Fruit fly (Drosophila melanogaster) whole organism, embryonic: ENCODE data around the gene Adat1.

ENCODE experiments used
- Awh ChIP-seq: fragments of 200-800 bp; sonication (Bioruptor generic); IDR thresholded peaks from 2 replicates; pipeline ENCODE4, ENCODE4 v1.3.6; 2022; ENCODE audit warnings: missing biosample characterization, missing genetic modification characterization
- CG10543 ChIP-seq: fragments of 200-800 bp; sonication (Bioruptor generic); optimal IDR thresholded peaks from 3 replicates; lab custom pipeline; 2017; ENCODE audit warnings: missing biosample characterization, mild to moderate bottlenecking, missing genetic modification characterization, moderate library complexity
- CG11456 ChIP-seq: fragments of 200-800 bp; sonication (Bioruptor generic); IDR thresholded peaks from 3 replicates; pipeline ENCODE4 v1.3.6; 2022; ENCODE audit warnings: missing biosample characterization, missing genetic modification characterization
- CG12769 ChIP-seq: fragments of 200-800 bp; sonication (Bioruptor generic); optimal IDR thresholded peaks from 2 replicates; lab custom pipeline; 2019; ENCODE audit warnings: missing biosample characterization, mild to moderate bottlenecking, missing genetic modification characterization, moderate library complexity
- CG13775 ChIP-seq: fragments of 200-800 bp; sonication (Bioruptor generic); optimal IDR thresholded peaks from 3 replicates; lab custom pipeline; 2017; ENCODE audit warnings: missing biosample characterization, mild to moderate bottlenecking, missing genetic modification characterization
- CG13894 ChIP-seq: fragments of 200-800 bp; sonication (Bioruptor generic); optimal IDR thresholded peaks from 3 replicates; lab custom pipeline; 2018; ENCODE audit warnings: missing biosample characterization, mild to moderate bottlenecking, missing genetic modification characterization, moderate library complexity
- CG2199 ChIP-seq: fragments of 200-800 bp; sonication (Bioruptor generic); IDR thresholded peaks from 3 replicates; pipeline ENCODE4 v1.3.6; 2022; ENCODE audit warnings: missing biosample characterization, missing genetic modification characterization
- CG30020 ChIP-seq: fragments of 200-800 bp; optimal IDR thresholded peaks from 2 replicates; lab custom pipeline; 2019; ENCODE audit warnings: missing biosample characterization, mild to moderate bottlenecking, missing genetic modification characterization, moderate library complexity
- CG30403 ChIP-seq: fragments of 200-800 bp; sonication (Bioruptor generic); optimal IDR thresholded peaks from 3 replicates; lab custom pipeline; 2016; ENCODE audit warnings: missing biosample characterization, missing genetic modification characterization
- CG8765 ChIP-seq: fragments of 200-800 bp; sonication (Bioruptor generic); IDR thresholded peaks from 2 replicates; pipeline ENCODE4 v1.3.6; 2022; ENCODE audit warnings: missing biosample characterization, missing genetic modification characterization
- Dbx ChIP-seq: fragments of 200-800 bp; sonication (Bioruptor generic); IDR thresholded peaks from 3 replicates; pipeline ENCODE4 v1.3.6; 2022; ENCODE audit warnings: missing biosample characterization, missing genetic modification characterization
- Deaf1 ChIP-seq: fragments of 200-800 bp; optimal IDR thresholded peaks from 3 replicates; lab custom pipeline; 2019; ENCODE audit warnings: missing biosample characterization, mild to moderate bottlenecking, missing genetic modification characterization, moderate library complexity
- Doc2 ChIP-seq: fragments of 200-800 bp; sonication (Bioruptor generic); IDR thresholded peaks from 2 replicates; pipeline ENCODE4 v1.3.6; 2022; ENCODE audit warnings: missing biosample characterization, missing genetic modification characterization
- Drgx ChIP-seq: fragments of 200-800 bp; sonication (Bioruptor generic); IDR thresholded peaks from 2 replicates; pipeline ENCODE4 v1.3.6; 2022; ENCODE audit warnings: missing biosample characterization, missing genetic modification characterization
- Gsc ChIP-seq: fragments of 200-800 bp; sonication (Bioruptor generic); IDR thresholded peaks from 2 replicates; pipeline ENCODE4 v1.3.6; 2022; ENCODE audit warnings: missing biosample characterization, missing genetic modification characterization
- Hand ChIP-seq: fragments of 200-800 bp; sonication (Bioruptor generic); optimal IDR thresholded peaks from 2 replicates; lab custom pipeline; 2017; ENCODE audit warnings: mild to moderate bottlenecking, missing biosample characterization, missing genetic modification reagents, missing genetic modification characterization
- MBD-R2 ChIP-seq: fragments of 200-800 bp; sonication (Bioruptor generic); IDR thresholded peaks from 2 replicates; pipeline ENCODE4 v1.3.6; 2022; ENCODE audit warnings: missing biosample characterization, missing genetic modification characterization
- Med ChIP-seq: fragments of 200-800 bp; sonication (Bioruptor generic); peaks from one replicate; lab custom pipeline; 2016; ENCODE audit warnings: missing biosample characterization, missing genetic modification characterization, mild to moderate bottlenecking, inconsistent platforms, moderate library complexity
- Neu2 ChIP-seq: fragments of 200-800 bp; sonication (Bioruptor generic); optimal IDR thresholded peaks from 3 replicates; lab custom pipeline; 2016; ENCODE audit warnings: missing biosample characterization, missing genetic modification characterization, borderline replicate concordance
- Rfx ChIP-seq: fragments of 200-800 bp; sonication (Bioruptor generic); IDR thresholded peaks from 2 replicates; pipeline ENCODE4 v1.3.6; 2022; ENCODE audit warnings: missing biosample characterization, missing genetic modification characterization
- chif ChIP-seq, 2 experiments: fragments of 200-800 bp; sonication (Bioruptor generic); optimal IDR thresholded peaks; 3 replicates each; lab custom pipeline; 2016; ENCODE audit warnings: missing biosample characterization in 2 of 2, missing genetic modification characterization in 2 of 2
- chm ChIP-seq: fragments of 200-800 bp; sonication (Bioruptor generic); IDR thresholded peaks from 2 replicates; pipeline ENCODE4 v1.3.6; 2022; ENCODE audit warnings: missing biosample characterization, missing genetic modification characterization
- ci ChIP-seq: fragments of 200-800 bp; sonication (Bioruptor generic); IDR thresholded peaks from 3 replicates; pipeline ENCODE4 v1.3.6; 2022; ENCODE audit warnings: missing biosample characterization, missing genetic modification characterization
- corto ChIP-seq: fragments of 200-800 bp; sonication (Bioruptor generic); optimal IDR thresholded peaks from 2 replicates; lab custom pipeline; 2016; ENCODE audit warnings: missing biosample characterization, mild to moderate bottlenecking, missing genetic modification characterization, moderate library complexity
- crol ChIP-seq: fragments of 200-800 bp; sonication (Bioruptor generic); IDR thresholded peaks from 2 replicates; pipeline ENCODE4 v1.3.6; 2022; ENCODE audit warnings: missing biosample characterization, missing genetic modification characterization
- dpn ChIP-seq, 2 experiments: fragments of 200-800 bp; sonication (Bioruptor generic); optimal IDR thresholded peaks; 3 replicates each; lab custom pipeline; 2016; ENCODE audit warnings: missing biosample characterization in 2 of 2, missing genetic modification characterization in 2 of 2
- en ChIP-seq: fragments of 200-800 bp; sonication (Bioruptor generic); optimal IDR thresholded peaks from 2 replicates; lab custom pipeline; 2016; ENCODE audit warnings: missing biosample characterization, missing genetic modification characterization
- hbn ChIP-seq: fragments of 200-800 bp; sonication (Bioruptor generic); IDR thresholded peaks from 2 replicates; pipeline ENCODE4 v1.3.6; 2022; ENCODE audit warnings: missing biosample characterization, missing genetic modification characterization; ENCODE audit not compliant: partially characterized antibody
- jigr1 ChIP-seq: fragments of 200-800 bp; sonication (Bioruptor generic); IDR thresholded peaks from 3 replicates; pipeline ENCODE4 v1.3.6; 2022; ENCODE audit warnings: missing biosample characterization, missing genetic modification characterization
- mld ChIP-seq: fragments of 200-800 bp; sonication (Bioruptor generic); IDR thresholded peaks from 3 replicates; pipeline ENCODE4 v1.3.6; 2022; ENCODE audit warnings: missing biosample characterization, missing genetic modification characterization; ENCODE audit not compliant: partially characterized antibody
- otp ChIP-seq: fragments of 200-800 bp; sonication (Bioruptor generic); IDR thresholded peaks from 3 replicates; pipeline ENCODE4, ENCODE4 v1.3.6; 2022; ENCODE audit warnings: missing biosample characterization, missing genetic modification characterization
- psq ChIP-seq: fragments of 200-800 bp; sonication (Bioruptor generic); optimal IDR thresholded peaks from 2 replicates; lab custom pipeline; 2017; ENCODE audit warnings: missing biosample characterization, missing genetic modification characterization
- so ChIP-seq: fragments of 200-800 bp; sonication (Bioruptor generic); IDR thresholded peaks from 3 replicates; pipeline ENCODE4 v1.3.6; 2022; ENCODE audit warnings: missing biosample characterization, missing genetic modification characterization
- sr ChIP-seq: fragments of 200-800 bp; sonication (Bioruptor generic); IDR thresholded peaks from 3 replicates; pipeline ENCODE4 v1.3.6; 2022; ENCODE audit warnings: missing biosample characterization, missing genetic modification characterization
- tin ChIP-seq: fragments of 200-800 bp; sonication (Bioruptor generic); optimal IDR thresholded peaks from 3 replicates; lab custom pipeline; 2016; ENCODE audit warnings: missing biosample characterization, missing genetic modification characterization
- tll ChIP-seq, 2 experiments: fragments of 200-800 bp in 1 of 2; fragments of >200 bp in 1 of 2; sonication (Bioruptor generic) in 1 of 2; optimal IDR thresholded peaks; 2 replicates each; lab custom pipeline; 2017 to 2019; ENCODE audit warnings: missing biosample characterization in 2 of 2, missing genetic modification characterization in 2 of 2, mild to moderate bottlenecking in 1 of 2, moderate library complexity in 1 of 2
- wor ChIP-seq: fragments of 200-800 bp; sonication (Bioruptor generic); IDR thresholded peaks from 2 replicates; pipeline ENCODE4 v1.3.6; 2022; ENCODE audit warnings: missing biosample characterization, missing genetic modification characterization

Gene Adat1

dm6 chr2L:13837579-13837978 lies 26.3 kb upstream of the Adat1 start (continued):
- TF ChIP-seq tll (GFP tag; optimal IDR thresholded peaks at IDR 0.05; lab: Kevin White, UChicago) (no peak), CG2199 (GFP tag; lab: Robert Waterston, UW) (0 out of 3 replicates have a peak, but pooled peaks have one; percentile 54), CG12769 (tag; lab: Kevin White, UChicago) (peak; percentile 79), corto (GFP tag; lab: Kevin White, UChicago) (peak; percentile 16), Deaf1 (tag; lab: Kevin White, UChicago) (peak; percentile 56), CG10543 (GFP tag; lab: Kevin White, UChicago) (peak; percentile 2), CG13894 (tag; lab: Kevin White, UChicago) (peak; percentile 25), so (peak; percentile 32; the same call in 1 of the 3 replicates), Gsc (GFP tag; lab: Robert Waterston, UW) (no peak), tin (no peak), Med (peak; percentile 4), dpn (GFP tag; optimal IDR thresholded peaks at IDR 0.05; lab: Kevin White, UChicago) (no peak)

dm6 chr2L:13835959-13836358 lies 24.7 kb upstream of the Adat1 start:
- TF ChIP-seq CG30020 (tag; lab: Kevin White, UChicago) (no peak), Med (peak; percentile 64), CG11456 (GFP tag; lab: Robert Waterston, UW) (peak; percentile 61; the same call in 1 of the 3 replicates), psq (GFP tag; lab: Kevin White, UChicago) (no peak), CG8765 (GFP tag; lab: Robert Waterston, UW) (0 out of 2 replicates have a peak, but pooled peaks have one; percentile 15), MBD-R2 (no peak), ci (GFP tag; lab: Robert Waterston, UW) (0 out of 3 replicates have a peak, but pooled peaks have one; percentile 36), CG30403 (GFP tag; lab: Kevin White, UChicago) (no peak), Rfx (GFP tag; lab: Robert Waterston, UW) (0 out of 2 replicates have a peak, but pooled peaks have one; percentile 7), Dbx (0 out of 3 replicates have a peak, but pooled peaks have one; percentile 9), Doc2 (0 out of 2 replicates have a peak, but pooled peaks have one; percentile 13), Drgx (GFP tag; lab: Robert Waterston, UW) (0 out of 2 replicates have a peak, but pooled peaks have one; percentile 6), chm (GFP tag; lab: Robert Waterston, UW) (0 out of 2 replicates have a peak, but pooled peaks have one; percentile 31), chif (GFP tag; optimal IDR thresholded peaks at IDR 0.05; lab: Kevin White, UChicago) (no peak), sr (GFP tag; lab: Robert Waterston, UW) (peak; percentile 71; the same call in 2 of the 3 replicates), jigr1 (GFP tag; lab: Robert Waterston, UW) (no peak), Neu2 (GFP tag; lab: Kevin White, UChicago) (no peak), otp (GFP tag; lab: Robert Waterston, UW) (no peak), Awh (GFP tag; lab: Robert Waterston, UW) (0 out of 2 replicates have a peak, but pooled peaks have one; percentile 22), mld (peak; percentile 50; the same call in 1 of the 3 replicates), wor (no peak), CG13775 (GFP tag; lab: Kevin White, UChicago) (peak; percentile 60), hbn (GFP tag; lab: Robert Waterston, UW) (no peak), crol (GFP tag; lab: Robert Waterston, UW) (0 out of 2 replicates have a peak, but pooled peaks have one; percentile 9), en (no peak), Hand (no peak)
- TF ChIP-seq, all 482 proteins: peak for 14
